Fruit fly (Drosophila melanogaster) whole organism, pupa: ENCODE data around the gene RpS25.

Source experiments
- CG10348 ChIP-seq: fragments of 200-800 bp; sonication (Bioruptor generic); IDR thresholded peaks from 2 replicates; pipeline ENCODE4 v1.3.6; 2022; ENCODE audit warnings: missing biosample characterization, missing genetic modification characterization
- CG14655 ChIP-seq: fragments of 200-800 bp; sonication (Bioruptor generic); optimal IDR thresholded peaks from 3 replicates; lab custom pipeline; 2017; ENCODE audit warnings: mild to moderate bottlenecking, missing biosample characterization, missing genetic modification reagents, missing genetic modification characterization
- CG17806 ChIP-seq: fragments of 200-800 bp; sonication (Bioruptor generic); optimal IDR thresholded peaks from 2 replicates; lab custom pipeline; 2018; ENCODE audit warnings: missing biosample characterization, mild to moderate bottlenecking, missing genetic modification characterization, moderate library complexity
- CG34367 ChIP-seq: fragments of 200-800 bp; sonication (Bioruptor generic); optimal IDR thresholded peaks from 2 replicates; lab custom pipeline; 2018; ENCODE audit warnings: missing biosample characterization, mild to moderate bottlenecking, missing genetic modification characterization
- CG4496 ChIP-seq: fragments of 200-800 bp; sonication (Bioruptor generic); IDR thresholded peaks from 3 replicates; pipeline ENCODE4 v1.3.6; 2022; ENCODE audit warnings: missing biosample characterization, missing genetic modification characterization
- CG8301 ChIP-seq: fragments of 200-800 bp; sonication (Bioruptor generic); optimal IDR thresholded peaks from 2 replicates; lab custom pipeline; 2018; ENCODE audit warnings: missing biosample characterization, mild to moderate bottlenecking, missing genetic modification characterization
- CG9948 ChIP-seq: fragments of 200-800 bp; sonication (Bioruptor generic); optimal IDR thresholded peaks from 2 replicates; lab custom pipeline; 2018; ENCODE audit warnings: missing biosample characterization, mild to moderate bottlenecking, missing genetic modification characterization, moderate library complexity
- D1 ChIP-seq: fragments of 200-800 bp; sonication (Bioruptor generic); optimal IDR thresholded peaks from 2 replicates; lab custom pipeline; 2018; ENCODE audit warnings: missing biosample characterization, mild to moderate bottlenecking, missing genetic modification characterization, moderate library complexity
- EcR ChIP-seq: fragments of 200-800 bp; sonication (Bioruptor generic); optimal IDR thresholded peaks from 3 replicates; lab custom pipeline; 2019; ENCODE audit warnings: missing biosample characterization, missing genetic modification characterization, mild to moderate bottlenecking, moderate library complexity, missing genetic modification reagents
- Ets98B ChIP-seq: fragments of 200-800 bp; sonication (Bioruptor generic); IDR thresholded peaks from 2 replicates; pipeline ENCODE4 v1.3.6; 2022; ENCODE audit warnings: missing biosample characterization, missing genetic modification characterization
- Snoo ChIP-seq: fragments of 200-800 bp; sonication (Bioruptor generic); optimal IDR thresholded peaks from 3 replicates; lab custom pipeline; 2017; ENCODE audit warnings: missing biosample characterization, mild to moderate bottlenecking, missing genetic modification characterization, inconsistent platforms
- fd96Ca ChIP-seq: fragments of 200-800 bp; sonication (Bioruptor generic); IDR thresholded peaks from 3 replicates; pipeline ENCODE4 v1.3.6; 2022; ENCODE audit warnings: missing biosample characterization, missing genetic modification characterization
- rn ChIP-seq: fragments of 200-800 bp; sonication (Bioruptor generic); IDR thresholded peaks from 2 replicates; pipeline ENCODE4 v1.3.6; 2022; ENCODE audit warnings: missing biosample characterization, missing genetic modification characterization

DNA sequence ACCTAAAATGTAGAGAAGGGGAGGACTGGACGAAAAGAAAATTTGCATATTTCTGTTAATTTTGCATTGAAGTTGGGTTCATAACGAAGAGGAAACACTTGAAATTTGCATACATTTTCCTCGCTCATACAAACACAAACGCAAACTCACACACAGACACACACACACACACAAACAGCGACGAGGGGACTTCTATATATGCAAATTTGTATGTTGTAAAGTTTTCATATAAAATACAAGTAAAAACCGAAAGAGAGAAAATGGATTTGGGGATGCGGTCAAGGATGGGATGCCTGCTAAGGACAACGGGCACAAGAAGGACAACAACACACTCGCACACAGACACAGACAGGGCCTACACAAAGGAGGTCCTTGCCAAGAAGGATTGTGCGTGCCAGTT is 41.5 kb upstream of the RpS25 start:
- TF ChIP-seq CG17806 (tag; lab: Kevin White, UChicago) (no peak), rn (GFP tag; lab: Robert Waterston, UW) (no peak), CG10348 (no peak), CG4496 (GFP tag; lab: Robert Waterston, UW) (no peak), fd96Ca (GFP tag; lab: Robert Waterston, UW) (no peak), CG9948 (no peak), CG14655 (GFP tag; lab: Kevin White, UChicago) (no peak), CG34367 (tag; lab: Kevin White, UChicago) (no peak), CG8301 (no peak), Ets98B (GFP tag; lab: Robert Waterston, UW) (no peak), EcR (GFP tag; lab: Kevin White, UChicago) (no peak), D1 (tag; lab: Kevin White, UChicago) (no peak), Snoo (tag; lab: Kevin White, UChicago) (no peak)
